Fruit fly (Drosophila melanogaster) whole organism, embryonic: ENCODE data around the gene CG7352.
A peak's percentile ranks its signal among the peaks of the same experiment; 100 is the strongest.

Source experiments
- Abd-B ChIP-seq: fragments of 200-800 bp; sonication (Bioruptor generic); optimal IDR thresholded peaks from 2 replicates; lab custom pipeline; 2018; ENCODE audit warnings: missing biosample characterization, mild to moderate bottlenecking, missing genetic modification characterization, moderate library complexity
- Asciz ChIP-seq: fragments of 200-800 bp; sonication (Bioruptor generic); optimal IDR thresholded peaks from 2 replicates; lab custom pipeline; 2017; ENCODE audit warnings: missing biosample characterization, mild to moderate bottlenecking, missing genetic modification characterization, missing genetic modification reagents
- BEAF-32 ChIP-seq: fragments of 200-800 bp; sonication (Bioruptor generic); optimal IDR thresholded peaks from 3 replicates; lab custom pipeline; 2017; ENCODE audit warnings: missing biosample characterization, missing genetic modification characterization, mild to moderate bottlenecking, moderate library complexity, missing genetic modification reagents
- Bgb ChIP-seq: fragments of 200-800 bp; sonication (Bioruptor generic); IDR thresholded peaks from 2 replicates; pipeline ENCODE4 v1.3.6; 2022; ENCODE audit warnings: missing biosample characterization, missing genetic modification characterization; ENCODE audit not compliant: partially characterized antibody
- CG10267 ChIP-seq: fragments of 200-800 bp; sonication (Bioruptor generic); optimal IDR thresholded peaks from 2 replicates; lab custom pipeline; 2018; ENCODE audit warnings: missing biosample characterization, mild to moderate bottlenecking, missing genetic modification characterization, moderate library complexity
- CG10543 ChIP-seq: fragments of 200-800 bp; sonication (Bioruptor generic); optimal IDR thresholded peaks from 3 replicates; lab custom pipeline; 2017; ENCODE audit warnings: missing biosample characterization, mild to moderate bottlenecking, missing genetic modification characterization, moderate library complexity
- CG10654 ChIP-seq: fragments of 200-800 bp; sonication (Bioruptor generic); optimal IDR thresholded peaks from 2 replicates; lab custom pipeline; 2016; ENCODE audit warnings: missing biosample characterization, missing genetic modification characterization
- CG10959 ChIP-seq: fragments of 200-800 bp; sonication (Bioruptor generic); IDR thresholded peaks from 2 replicates; pipeline ENCODE4 v1.3.6; 2022; ENCODE audit warnings: missing biosample characterization, missing genetic modification characterization
- CG10979 ChIP-seq: fragments of 200-800 bp; sonication (Bioruptor generic); optimal IDR thresholded peaks from 2 replicates; lab custom pipeline; 2018; ENCODE audit warnings: missing biosample characterization, mild to moderate bottlenecking, missing genetic modification characterization, moderate library complexity
- CG14710 ChIP-seq: fragments of 200-800 bp; sonication (Bioruptor generic); optimal IDR thresholded peaks from 3 replicates; lab custom pipeline; 2019; ENCODE audit warnings: missing biosample characterization, mild to moderate bottlenecking, missing genetic modification characterization, moderate library complexity
- CG17829 ChIP-seq: fragments of 200-800 bp; optimal IDR thresholded peaks from 2 replicates; lab custom pipeline; 2019; ENCODE audit warnings: missing biosample characterization, mild to moderate bottlenecking, missing genetic modification characterization, moderate library complexity
- CG18619 ChIP-seq: fragments of 200-800 bp; sonication (Bioruptor generic); optimal IDR thresholded peaks from 3 replicates; lab custom pipeline; 2017; ENCODE audit warnings: missing biosample characterization, mild to moderate bottlenecking, missing genetic modification characterization
- CG2712 ChIP-seq: fragments of 200-800 bp; optimal IDR thresholded peaks from 3 replicates; lab custom pipeline; 2019; ENCODE audit warnings: missing biosample characterization, mild to moderate bottlenecking, missing genetic modification characterization, moderate library complexity
- CG34422 ChIP-seq: fragments of 200-800 bp; sonication (Bioruptor generic); IDR thresholded peaks from 3 replicates; pipeline ENCODE4 v1.3.6; 2022; ENCODE audit warnings: missing biosample characterization, missing genetic modification characterization
- CG4617 ChIP-seq: fragments of 200-800 bp; sonication (Bioruptor generic); optimal IDR thresholded peaks from 3 replicates; lab custom pipeline; 2016; ENCODE audit warnings: missing biosample characterization, missing genetic modification characterization, borderline replicate concordance
- CG7928 ChIP-seq: fragments of 200-800 bp; sonication (Bioruptor generic); optimal IDR thresholded peaks from 2 replicates; lab custom pipeline; 2017; ENCODE audit warnings: missing biosample characterization, mild to moderate bottlenecking, missing genetic modification characterization
- D19B ChIP-seq: fragments of 200-800 bp; sonication (Bioruptor generic); optimal IDR thresholded peaks from 2 replicates; lab custom pipeline; 2017; ENCODE audit warnings: missing biosample characterization, mild to moderate bottlenecking, missing genetic modification characterization
- Dbx ChIP-seq: fragments of 200-800 bp; sonication (Bioruptor generic); IDR thresholded peaks from 3 replicates; pipeline ENCODE4 v1.3.6; 2022; ENCODE audit warnings: missing biosample characterization, missing genetic modification characterization
- Dp ChIP-seq: fragments of 200-800 bp; sonication (Bioruptor generic); optimal IDR thresholded peaks from 2 replicates; lab custom pipeline; 2018; ENCODE audit warnings: missing biosample characterization, mild to moderate bottlenecking, missing genetic modification characterization, moderate library complexity
- Ets65A ChIP-seq: fragments of 200-800 bp; sonication (Bioruptor generic); peaks from one replicate; lab custom pipeline; 2016; ENCODE audit warnings: missing biosample characterization, missing genetic modification characterization
- H15 ChIP-seq: fragments of 200-800 bp; sonication (Bioruptor generic); IDR thresholded peaks from 3 replicates; pipeline ENCODE4 v1.3.6; 2022; ENCODE audit warnings: missing biosample characterization, missing genetic modification characterization
- HmgZ ChIP-seq: fragments of 200-800 bp; sonication (Bioruptor generic); optimal IDR thresholded peaks from 2 replicates; lab custom pipeline; 2018; ENCODE audit warnings: missing biosample characterization, mild to moderate bottlenecking, missing genetic modification characterization
- MESR4 ChIP-seq: fragments of 200-800 bp; sonication (Bioruptor generic); optimal IDR thresholded peaks from 2 replicates; lab custom pipeline; 2018; ENCODE audit warnings: missing biosample characterization, mild to moderate bottlenecking, missing genetic modification characterization, moderate library complexity
- Myb ChIP-seq: fragments of 200-800 bp; sonication (Bioruptor generic); optimal IDR thresholded peaks from 2 replicates; lab custom pipeline; 2016; ENCODE audit warnings: missing biosample characterization, missing genetic modification characterization
- Nf-YB ChIP-seq: fragments of 200-800 bp; sonication (Bioruptor generic); optimal IDR thresholded peaks from 3 replicates; lab custom pipeline; 2019; ENCODE audit warnings: missing biosample characterization, mild to moderate bottlenecking, missing genetic modification characterization, moderate library complexity
- Ravus ChIP-seq: fragments of 200-800 bp; sonication (Bioruptor generic); IDR thresholded peaks from 2 replicates; pipeline ENCODE4 v1.3.6; 2022; ENCODE audit warnings: missing biosample characterization, missing genetic modification characterization
- Sox102F ChIP-seq: fragments of 200-800 bp; sonication (Bioruptor generic); optimal IDR thresholded peaks from 2 replicates; lab custom pipeline; 2018; ENCODE audit warnings: missing biosample characterization, mild to moderate bottlenecking, missing genetic modification characterization, moderate library complexity
- Taf1 ChIP-seq: fragments of 200-800 bp; sonication (Bioruptor generic); IDR thresholded peaks from 2 replicates; pipeline ENCODE4 v1.3.6; 2022; ENCODE audit warnings: missing biosample characterization, missing genetic modification characterization
- btn ChIP-seq: fragments of 200-800 bp; sonication (Bioruptor generic); optimal IDR thresholded peaks from 2 replicates; lab custom pipeline; 2016; ENCODE audit warnings: missing biosample characterization, missing genetic modification characterization
- cas ChIP-seq: fragments of 200-800 bp; sonication (Bioruptor generic); IDR thresholded peaks from 2 replicates; pipeline ENCODE4 v1.3.6; 2022; ENCODE audit warnings: missing biosample characterization, missing genetic modification characterization
- crp ChIP-seq, 2 experiments: fragments of 200-800 bp; sonication (Bioruptor generic); optimal IDR thresholded peaks; 2 replicates in 1 of 2; 3 replicates in 1 of 2; lab custom pipeline; 2017; ENCODE audit warnings: missing biosample characterization in 2 of 2, missing genetic modification characterization in 2 of 2, mild to moderate bottlenecking in 1 of 2, moderate library complexity in 1 of 2
- dmrt11E ChIP-seq: fragments of 200-800 bp; sonication (Bioruptor generic); optimal IDR thresholded peaks from 3 replicates; lab custom pipeline; 2018; ENCODE audit warnings: missing biosample characterization, mild to moderate bottlenecking, missing genetic modification characterization, moderate library complexity
- dpn ChIP-seq, 2 experiments: fragments of 200-800 bp; sonication (Bioruptor generic); optimal IDR thresholded peaks; 3 replicates each; lab custom pipeline; 2016; ENCODE audit warnings: missing biosample characterization in 2 of 2, missing genetic modification characterization in 2 of 2
- eve ChIP-seq, 2 experiments: fragments of >200 bp; optimal IDR thresholded peaks; 2 replicates each; lab custom pipeline; 2017; ENCODE audit warnings: missing biosample characterization in 2 of 2, missing genetic modification characterization in 2 of 2
- ewg ChIP-seq: fragments of 200-800 bp; sonication (Bioruptor generic); optimal IDR thresholded peaks from 3 replicates; lab custom pipeline; 2017; ENCODE audit warnings: mild to moderate bottlenecking, missing biosample characterization, missing genetic modification reagents, missing genetic modification characterization
- fd96Cb ChIP-seq: fragments of 200-800 bp; sonication (Bioruptor generic); optimal IDR thresholded peaks from 2 replicates; lab custom pipeline; 2018; ENCODE audit warnings: missing biosample characterization, mild to moderate bottlenecking, missing genetic modification characterization, moderate library complexity
- gsb ChIP-seq: fragments of 200-800 bp; sonication (Bioruptor generic); IDR thresholded peaks from 2 replicates; pipeline ENCODE4 v1.3.6; 2022; ENCODE audit warnings: missing biosample characterization, missing genetic modification characterization
- lilli ChIP-seq: fragments of 200-800 bp; sonication (Bioruptor generic); optimal IDR thresholded peaks from 3 replicates; lab custom pipeline; 2016; ENCODE audit warnings: missing biosample characterization, missing genetic modification characterization
- mld ChIP-seq: fragments of 200-800 bp; sonication (Bioruptor generic); IDR thresholded peaks from 3 replicates; pipeline ENCODE4 v1.3.6; 2022; ENCODE audit warnings: missing biosample characterization, missing genetic modification characterization; ENCODE audit not compliant: partially characterized antibody
- nmo ChIP-seq: fragments of 200-800 bp; sonication (Bioruptor generic); optimal IDR thresholded peaks from 2 replicates; lab custom pipeline; 2018; ENCODE audit warnings: missing biosample characterization, mild to moderate bottlenecking, missing genetic modification characterization, moderate library complexity
- pb ChIP-seq: fragments of 200-800 bp; sonication (Bioruptor generic); optimal IDR thresholded peaks from 3 replicates; lab custom pipeline; 2016; ENCODE audit warnings: missing biosample characterization, missing genetic modification characterization
- run ChIP-seq: fragments of 200-800 bp; sonication (Bioruptor generic); optimal IDR thresholded peaks from 3 replicates; lab custom pipeline; 2018; ENCODE audit warnings: missing biosample characterization, mild to moderate bottlenecking, missing genetic modification characterization
- ssp ChIP-seq: fragments of 200-800 bp; sonication (Bioruptor generic); IDR thresholded peaks from 2 replicates; pipeline ENCODE4 v1.3.6; 2022; ENCODE audit warnings: missing biosample characterization, missing genetic modification characterization
- tll ChIP-seq, 2 experiments: fragments of 200-800 bp in 1 of 2; fragments of >200 bp in 1 of 2; sonication (Bioruptor generic) in 1 of 2; optimal IDR thresholded peaks; 2 replicates each; lab custom pipeline; 2017 to 2019; ENCODE audit warnings: missing biosample characterization in 2 of 2, missing genetic modification characterization in 2 of 2, mild to moderate bottlenecking in 1 of 2, moderate library complexity in 1 of 2
- trem ChIP-seq: fragments of 200-800 bp; optimal IDR thresholded peaks from 3 replicates; lab custom pipeline; 2019; ENCODE audit warnings: missing biosample characterization, mild to moderate bottlenecking, missing genetic modification characterization, moderate library complexity
- tup ChIP-seq: fragments of 200-800 bp; sonication (Bioruptor generic); optimal IDR thresholded peaks from 2 replicates; lab custom pipeline; 2016; ENCODE audit warnings: missing biosample characterization, mild to moderate bottlenecking, missing genetic modification characterization, moderate library complexity
- zen ChIP-seq: fragments of 200-800 bp; sonication (Bioruptor generic); optimal IDR thresholded peaks from 3 replicates; lab custom pipeline; 2018; ENCODE audit warnings: missing biosample characterization, mild to moderate bottlenecking, missing genetic modification characterization, moderate library complexity
- zf30C ChIP-seq: fragments of 200-800 bp; sonication (Bioruptor generic); optimal IDR thresholded peaks from 3 replicates; lab custom pipeline; 2018; ENCODE audit warnings: missing biosample characterization, mild to moderate bottlenecking, missing genetic modification characterization
- zfh1 ChIP-seq: fragments of 200-800 bp; sonication (Bioruptor generic); IDR thresholded peaks from 3 replicates; pipeline ENCODE4 v1.3.6; 2022; ENCODE audit warnings: missing biosample characterization, missing genetic modification characterization

CG7352 gene

dm6 chr3R:8362259-8362876 lies 15.0 kb downstream of the CG7352 start, which contains the start of the genes Veneno and CG7963 (continued):
- TF ChIP-seq Sox102F (peak; percentile 47), CG34422 (GFP tag; lab: Robert Waterston, UW) (no peak), CG10959 (GFP tag; lab: Robert Waterston, UW) (no peak), CG10267 (tag; lab: Kevin White, UChicago) (peak; percentile 57), Dp (GFP tag; lab: Kevin White, UChicago) (peak; percentile 44), CG14710 (peak; percentile 78), D19B (peak; percentile 3), trem (tag; lab: Kevin White, UChicago) (peak; percentile 83), Ets65A (GFP tag; lab: Kevin White, UChicago) (peak; percentile 46), crp (GFP tag; optimal IDR thresholded peaks at IDR 0.05; lab: Kevin White, UChicago) (peak; percentile 25 to 87), tup (GFP tag; lab: Kevin White, UChicago) (no peak), Taf1 (GFP tag; lab: Robert Waterston, UW) (no peak), CG4617 (GFP tag; lab: Kevin White, UChicago) (peak; percentile 65), eve (GFP tag; optimal IDR thresholded peaks at IDR 0.05; lab: Kevin White, UChicago) (no peak), zf30C (GFP tag; lab: Kevin White, UChicago) (no peak), lilli (GFP tag; lab: Kevin White, UChicago) (no peak), dpn (GFP tag; optimal IDR thresholded peaks at IDR 0.05; lab: Kevin White, UChicago) (peak in 1 of 2 experiments; percentile 39), Abd-B (GFP tag; lab: Kevin White, UChicago) (peak; percentile 37), CG2712 (peak; percentile 77), zfh1 (GFP tag; lab: Robert Waterston, UW) (no peak), Myb (GFP tag; lab: Kevin White, UChicago) (peak; percentile 57), run (tag; lab: Kevin White, UChicago) (no peak), Asciz (GFP tag; lab: Kevin White, UChicago) (no peak), nmo (peak; percentile 71), Nf-YB (GFP tag; lab: Kevin White, UChicago) (no peak), tll (GFP tag; optimal IDR thresholded peaks at IDR 0.05; lab: Kevin White, UChicago) (no peak), ssp (GFP tag; lab: Robert Waterston, UW) (peak; percentile 97), CG10654 (GFP tag; lab: Kevin White, UChicago) (peak; percentile 4), CG10979 (tag; lab: Kevin White, UChicago) (peak; percentile 28), CG7928 (GFP tag; lab: Kevin White, UChicago) (no peak), ewg (GFP tag; lab: Kevin White, UChicago) (peak; percentile 86), CG18619 (GFP tag; lab: Kevin White, UChicago) (no peak), btn (no peak), Bgb (no peak), HmgZ (tag; lab: Kevin White, UChicago) (peak; percentile 16), dmrt11E (tag; lab: Kevin White, UChicago) (peak; percentile 19), CG17829 (tag; lab: Kevin White, UChicago) (peak; percentile 67), BEAF-32 (GFP tag; lab: Kevin White, UChicago) (peak; percentile 38), Ravus (no peak), pb (no peak), CG10543 (GFP tag; lab: Kevin White, UChicago) (no peak), mld (GFP tag; lab: Robert Waterston, UW) (no peak), Dbx (GFP tag; lab: Robert Waterston, UW) (no peak), H15 (GFP tag; lab: Robert Waterston, UW) (no peak), zen (tag; lab: Kevin White, UChicago) (peak; percentile 25), cas (GFP tag; lab: Robert Waterston, UW) (no peak), MESR4 (GFP tag; lab: Kevin White, UChicago) (peak; percentile 58), gsb (GFP tag; lab: Robert Waterston, UW) (no peak), fd96Cb (no peak)
